Worm (Caenorhabditis elegans) whole organism, L4 larva: ENCODE results near the gene srw-31.

Experiments
- aha-1 ChIP-seq: fragments of 150-350 bp; peaks from one replicate; lab custom pipeline; 2014; ENCODE audit warnings: missing biosample characterization, missing genetic modification characterization
- nhr-42 ChIP-seq: fragments of 200-800 bp; sonication (Bioruptor generic); IDR thresholded peaks from 2 replicates; pipeline ENCODE4 v1.3.6; 2022; ENCODE audit warnings: missing genetic modification characterization, missing compliant biosample characterization

- TF ChIP-seq aha-1 (tag; lab: Kevin White, UChicago), result no peak
- no peak for TF ChIP-seq nhr-42 (GFP tag; lab: Robert Waterston, UW)
Measured at ce11 chrV:17471564-17471963, 34.8 kb upstream of the srw-31 start, which contains the start of gene srh-235.
